Fruit fly (Drosophila melanogaster) S2 (cell line): Measurements from ENCODE around the gene CG16798.
A peak's percentile ranks its signal among the peaks of the same experiment; 100 is the strongest.

ENCODE experiments used
- CG8478 ChIP-seq: fragments of >200 bp; optimal IDR thresholded peaks from 2 replicates; lab custom pipeline; 2018
- CTCF ChIP-seq, 2 experiments: fragments of >200 bp; optimal IDR thresholded peaks; 2 replicates each; lab custom pipeline; 2018

CG16798 gene

dm6 chr2L:20382141-20382815, at the start of gene CG16798:
CG16798 (minus strand) TSS chr2L:20382356.
- TF ChIP-seq CTCF (optimal IDR thresholded peaks at IDR 0.05; lab: Kevin White, UChicago) (no peak), CG8478 (no peak)

dm6 chr2L:20431210-20431609, 49.1 kb upstream of the CG16798 start:
- TF ChIP-seq CTCF (optimal IDR thresholded peaks at IDR 0.05; lab: Kevin White, UChicago) (no peak), CG8478 (no peak)

dm6 chr2L:20429458-20429857, 47.3 kb upstream of the CG16798 start:
- no peak for TF ChIP-seq CG8478
- TF ChIP-seq CTCF (optimal IDR thresholded peaks at IDR 0.05; lab: Kevin White, UChicago): no peak

dm6 chr2L:20428756-20429408, 46.7 kb upstream of the CG16798 start:
- TF ChIP-seq CTCF (optimal IDR thresholded peaks at IDR 0.05; lab: Kevin White, UChicago) (no peak), CG8478 (no peak)

dm6 chr2L:20428382-20428755, 46.2 kb upstream of the CG16798 start:
- TF ChIP-seq CG8478: no peak
- TF ChIP-seq CTCF (optimal IDR thresholded peaks at IDR 0.05; lab: Kevin White, UChicago): no peak

dm6 chr2L:20427401-20427800, 45.2 kb upstream of the CG16798 start:
- TF ChIP-seq CTCF (optimal IDR thresholded peaks at IDR 0.05; lab: Kevin White, UChicago): no peak
- TF ChIP-seq CG8478: no peak

dm6 chr2L:20425854-20426396, 43.8 kb upstream of the CG16798 start, which contains the start of gene CG31688:
CG31688 (plus strand) TSS chr2L:20426199.
- TF ChIP-seq CG8478 (no peak), CTCF (optimal IDR thresholded peaks at IDR 0.05; lab: Kevin White, UChicago) (peak; percentile 74 to 82)

dm6 chr2L:20424560-20424959, 42.4 kb upstream of the CG16798 start, which contains the start of gene CG15130:
CG15130 (minus strand) TSS chr2L:20424660.
- TF ChIP-seq CTCF (optimal IDR thresholded peaks at IDR 0.05; lab: Kevin White, UChicago) (no peak), CG8478 (no peak)

- TF ChIP-seq CG8478 (no peak), CTCF (optimal IDR thresholded peaks at IDR 0.05; lab: Kevin White, UChicago) (no peak)
These were observed 37.9 kb upstream of the CG16798 start for dm6 chr2L:20420035-20420434.

- TF ChIP-seq CTCF (optimal IDR thresholded peaks at IDR 0.05; lab: Kevin White, UChicago) (no peak), CG8478 (no peak)
These were observed 35.6 kb upstream of the CG16798 start for dm6 chr2L:20417597-20418286.

- TF ChIP-seq CTCF (optimal IDR thresholded peaks at IDR 0.05; lab: Kevin White, UChicago) (no peak), CG8478 (no peak)
These were observed 34.8 kb upstream of the CG16798 start, which contains the start of the genes CG10949 and Arpc2 for dm6 chr2L:20416754-20417563. CG10949 (minus strand) TSS chr2L:20416918. Arpc2 (plus strand) TSS chr2L:20417057.

- TF ChIP-seq CTCF (optimal IDR thresholded peaks at IDR 0.05; lab: Kevin White, UChicago) (peak; percentile 84 to 91), CG8478 (no peak)
These were observed 32.6 kb upstream of the CG16798 start, which contains the start of gene CG10947 for dm6 chr2L:20414750-20415211. CG10947 (minus strand) TSS chr2L:20414800.

- no peak for TF ChIP-seq CTCF (optimal IDR thresholded peaks at IDR 0.05; lab: Kevin White, UChicago)
- TF ChIP-seq CG8478: no peak
These were observed 31.7 kb upstream of the CG16798 start for dm6 chr2L:20413826-20414225.

dm6 chr2L:20401408-20401807, 19.3 kb upstream of the CG16798 start:
- TF ChIP-seq CTCF (optimal IDR thresholded peaks at IDR 0.05; lab: Kevin White, UChicago) (no peak), CG8478 (no peak)

dm6 chr2L:20400875-20401274, 18.7 kb upstream of the CG16798 start:
- TF ChIP-seq CTCF (optimal IDR thresholded peaks at IDR 0.05; lab: Kevin White, UChicago) (no peak), CG8478 (no peak)
